Fruit fly (Drosophila melanogaster): Measurements from ENCODE around the gene Pgcl.

Gene Pgcl

DNA sequence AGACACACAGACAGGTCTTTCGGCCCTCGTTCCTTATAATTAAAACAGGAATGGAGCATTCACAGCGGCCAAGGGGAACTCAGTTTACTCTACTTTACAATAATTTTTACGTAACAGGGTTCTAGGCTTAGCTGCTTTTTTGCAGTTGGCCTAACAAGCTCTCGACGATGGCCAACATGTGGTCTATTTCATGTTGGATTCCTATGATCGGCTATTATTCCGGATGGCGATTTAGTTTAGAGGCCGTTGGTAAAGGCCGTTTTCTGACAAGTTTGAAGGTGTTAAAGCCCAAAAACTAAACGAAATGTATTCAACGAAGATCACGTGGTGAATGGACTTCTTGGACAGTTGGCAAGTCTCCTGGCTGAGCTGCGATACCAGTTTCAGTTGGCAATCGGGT, 8.8 kb upstream of the Pgcl start:
- TF ChIP-seq CG12605 (GFP tag; IDR thresholded peaks at IDR 0.05) (no peak), CG15710 (tag; optimal IDR thresholded peaks at IDR 0.05) (peak; percentile 40), CG14655 (GFP tag; optimal IDR thresholded peaks at IDR 0.05) (peak; percentile 13), Ets98B (GFP tag; IDR thresholded peaks at IDR 0.05) (no peak), CG8301 (tag; optimal IDR thresholded peaks at IDR 0.05) (peak; percentile 17), CG10348 (GFP tag; IDR thresholded peaks at IDR 0.05) (no peak), CG34367 (tag; optimal IDR thresholded peaks at IDR 0.05) (no peak), gl (tag; optimal IDR thresholded peaks at IDR 0.05) (no peak), fd96Ca (GFP tag; IDR thresholded peaks at IDR 0.05) (no peak), CG13204 (GFP tag; optimal IDR thresholded peaks at IDR 0.05) (no peak), Pif1B (GFP tag; optimal IDR thresholded peaks at IDR 0.05) (no peak), Pif1A (GFP tag; optimal IDR thresholded peaks at IDR 0.05) (no peak), CG4496 (GFP tag; IDR thresholded peaks at IDR 0.05) (no peak), Snoo (tag; optimal IDR thresholded peaks at IDR 0.05) (peak; percentile 38), CG9948 (tag; optimal IDR thresholded peaks at IDR 0.05) (peak; percentile 1), rn (GFP tag; IDR thresholded peaks at IDR 0.05) (no peak), CG32121 (GFP tag; IDR thresholded peaks at IDR 0.05) (no peak), CG17806 (tag; optimal IDR thresholded peaks at IDR 0.05) (no peak), D1 (tag; optimal IDR thresholded peaks at IDR 0.05) (no peak), EcR (GFP tag; optimal IDR thresholded peaks at IDR 0.05) (peak; percentile 44), CG8159 (tag; optimal IDR thresholded peaks at IDR 0.05) (peak; percentile 51)

DNA sequence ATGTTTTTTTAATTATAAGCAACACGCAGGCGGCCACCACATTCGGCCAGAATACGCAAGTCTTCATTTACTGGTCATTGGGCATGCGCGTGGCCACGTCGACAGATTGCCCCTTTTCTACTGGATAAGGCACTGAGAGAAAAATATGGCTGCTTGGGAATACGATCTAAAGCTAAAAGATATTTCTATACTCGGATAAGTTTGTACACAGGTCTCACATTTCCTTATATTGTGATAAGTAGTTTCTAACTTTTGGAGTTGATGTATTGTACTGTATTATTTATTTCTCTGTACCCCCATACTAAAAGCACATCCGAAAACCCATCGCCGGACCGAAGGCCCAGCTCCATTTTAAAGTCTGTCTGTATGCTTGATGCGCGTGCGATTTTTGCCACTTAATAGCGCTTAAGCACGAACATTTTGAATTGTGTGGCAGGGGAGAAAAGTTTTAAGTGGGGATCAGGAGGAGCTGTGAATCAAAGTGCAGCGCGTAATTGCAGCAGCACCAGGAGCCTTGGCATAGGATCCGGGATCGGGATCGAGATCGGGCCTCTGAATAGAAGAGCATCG, 6.8 kb upstream of the Pgcl start:
- TF ChIP-seq CG8159 (tag; optimal IDR thresholded peaks at IDR 0.05): peak; percentile 80
- TF ChIP-seq CG4496 (GFP tag; IDR thresholded peaks at IDR 0.05): peak; percentile 44; the same call in 1 of the 3 replicates
- TF ChIP-seq CG13204 (GFP tag; optimal IDR thresholded peaks at IDR 0.05): peak; percentile 11
- peak; percentile 70 for TF ChIP-seq Pif1B (GFP tag; optimal IDR thresholded peaks at IDR 0.05)
- TF ChIP-seq CG10348 (GFP tag; IDR thresholded peaks at IDR 0.05): no peak
- peak; percentile 60 for TF ChIP-seq gl (tag; optimal IDR thresholded peaks at IDR 0.05)
- TF ChIP-seq Ets98B (GFP tag; IDR thresholded peaks at IDR 0.05): no peak
- peak; percentile 40 for TF ChIP-seq Snoo (tag; optimal IDR thresholded peaks at IDR 0.05)
- TF ChIP-seq CG34367 (tag; optimal IDR thresholded peaks at IDR 0.05): peak; percentile 74
- no peak for TF ChIP-seq EcR (GFP tag; optimal IDR thresholded peaks at IDR 0.05)
- peak; percentile 80 for TF ChIP-seq CG17806 (tag; optimal IDR thresholded peaks at IDR 0.05)
- peak; percentile 28 for TF ChIP-seq CG8301 (tag; optimal IDR thresholded peaks at IDR 0.05)
- TF ChIP-seq D1 (tag; optimal IDR thresholded peaks at IDR 0.05): peak; percentile 23
- TF ChIP-seq Pif1A (GFP tag; optimal IDR thresholded peaks at IDR 0.05): peak; percentile 46
- TF ChIP-seq CG14655 (GFP tag; optimal IDR thresholded peaks at IDR 0.05): peak; percentile 61
- TF ChIP-seq CG32121 (GFP tag; IDR thresholded peaks at IDR 0.05): no peak
- peak; percentile 78 for TF ChIP-seq CG15710 (tag; optimal IDR thresholded peaks at IDR 0.05)
- peak; percentile 73 for TF ChIP-seq CG9948 (tag; optimal IDR thresholded peaks at IDR 0.05)

- TF ChIP-seq CG12605 (GFP tag; IDR thresholded peaks at IDR 0.05) (no peak), CG9948 (tag; optimal IDR thresholded peaks at IDR 0.05) (no peak), CG14655 (GFP tag; optimal IDR thresholded peaks at IDR 0.05) (no peak), CG8301 (tag; optimal IDR thresholded peaks at IDR 0.05) (no peak), Snoo (tag; optimal IDR thresholded peaks at IDR 0.05) (no peak), D1 (tag; optimal IDR thresholded peaks at IDR 0.05) (no peak), CG8159 (tag; optimal IDR thresholded peaks at IDR 0.05) (peak; percentile 1)
Measured at dm6 chrX:441295-441694, 4.0 kb upstream of the Pgcl start.

DNA sequence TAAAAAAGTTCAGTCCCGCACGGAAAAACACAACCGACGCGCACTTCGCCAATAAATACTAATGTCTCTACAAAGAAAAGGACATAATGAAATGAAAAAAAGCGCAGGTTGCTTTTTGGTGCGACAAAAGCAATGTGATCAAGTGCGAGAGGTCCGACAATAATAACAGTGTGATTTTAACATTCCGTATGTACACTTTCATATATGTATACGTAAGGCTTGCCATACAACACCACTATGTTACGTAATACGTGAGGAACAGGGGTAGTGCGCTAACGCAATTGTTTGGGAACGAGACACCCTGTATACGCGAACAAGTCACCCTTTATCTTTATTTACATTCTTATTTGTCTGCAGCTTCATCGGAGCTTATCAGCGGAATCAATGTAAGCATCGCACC, 9.1 kb downstream of the Pgcl start:
- no peak for TF ChIP-seq Snoo (tag; optimal IDR thresholded peaks at IDR 0.05)
- TF ChIP-seq CG4496 (GFP tag; IDR thresholded peaks at IDR 0.05): no peak
- no peak for TF ChIP-seq fd96Ca (GFP tag; IDR thresholded peaks at IDR 0.05)
- TF ChIP-seq CG34367 (tag; optimal IDR thresholded peaks at IDR 0.05): no peak
- TF ChIP-seq CG8301 (tag; optimal IDR thresholded peaks at IDR 0.05): no peak
- TF ChIP-seq EcR (GFP tag; optimal IDR thresholded peaks at IDR 0.05): no peak
- no peak for TF ChIP-seq CG8159 (tag; optimal IDR thresholded peaks at IDR 0.05)
- TF ChIP-seq CG13204 (GFP tag; optimal IDR thresholded peaks at IDR 0.05): no peak
- no peak for TF ChIP-seq CG10348 (GFP tag; IDR thresholded peaks at IDR 0.05)
- no peak for TF ChIP-seq CG17806 (tag; optimal IDR thresholded peaks at IDR 0.05)
- no peak for TF ChIP-seq CG15710 (tag; optimal IDR thresholded peaks at IDR 0.05)
- no peak for TF ChIP-seq gl (tag; optimal IDR thresholded peaks at IDR 0.05)
- no peak for TF ChIP-seq CG14655 (GFP tag; optimal IDR thresholded peaks at IDR 0.05)
- no peak for TF ChIP-seq rn (GFP tag; IDR thresholded peaks at IDR 0.05)
- no peak for TF ChIP-seq CG9948 (tag; optimal IDR thresholded peaks at IDR 0.05)
- TF ChIP-seq Pif1B (GFP tag; optimal IDR thresholded peaks at IDR 0.05): no peak

DNA sequence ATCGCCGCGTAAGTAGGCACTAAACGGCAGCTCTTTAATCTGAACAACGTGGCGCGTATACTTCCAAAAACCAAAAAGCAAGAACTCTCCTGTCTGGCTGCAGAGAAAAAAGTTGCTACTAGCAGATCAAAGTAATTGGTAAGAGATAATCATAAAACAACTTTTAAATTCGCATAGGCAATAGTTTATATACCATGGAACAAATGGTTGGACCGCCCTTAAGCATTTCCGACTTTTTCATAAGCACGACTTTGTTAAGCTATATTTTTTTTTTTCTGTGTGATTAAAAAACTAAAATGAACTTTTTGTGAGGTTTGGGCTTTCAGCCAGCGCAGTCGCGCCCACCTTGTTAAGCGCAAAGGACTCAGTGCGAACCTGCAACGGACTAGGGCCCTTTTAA, 11.7 kb downstream of the Pgcl start:
- TF ChIP-seq Pif1B (GFP tag; optimal IDR thresholded peaks at IDR 0.05) (peak; percentile 44), CG17806 (tag; optimal IDR thresholded peaks at IDR 0.05) (peak; percentile 46), rn (GFP tag; IDR thresholded peaks at IDR 0.05) (no peak), CG12605 (GFP tag; IDR thresholded peaks at IDR 0.05) (no peak), EcR (GFP tag; optimal IDR thresholded peaks at IDR 0.05) (no peak), CG8159 (tag; optimal IDR thresholded peaks at IDR 0.05) (peak; percentile 58), CG9948 (tag; optimal IDR thresholded peaks at IDR 0.05) (peak; percentile 35), CG8301 (tag; optimal IDR thresholded peaks at IDR 0.05) (no peak), CG14655 (GFP tag; optimal IDR thresholded peaks at IDR 0.05) (no peak), CG10348 (GFP tag; IDR thresholded peaks at IDR 0.05) (no peak), CG15710 (tag; optimal IDR thresholded peaks at IDR 0.05) (peak; percentile 55), CG32121 (GFP tag; IDR thresholded peaks at IDR 0.05) (no peak), gl (tag; optimal IDR thresholded peaks at IDR 0.05) (no peak), D1 (tag; optimal IDR thresholded peaks at IDR 0.05) (no peak), CG13204 (GFP tag; optimal IDR thresholded peaks at IDR 0.05) (no peak), fd96Ca (GFP tag; IDR thresholded peaks at IDR 0.05) (no peak), CG4496 (GFP tag; IDR thresholded peaks at IDR 0.05) (no peak), CG34367 (tag; optimal IDR thresholded peaks at IDR 0.05) (peak; percentile 33), Ets98B (GFP tag; IDR thresholded peaks at IDR 0.05) (no peak), Pif1A (GFP tag; optimal IDR thresholded peaks at IDR 0.05) (peak; percentile 14), Snoo (tag; optimal IDR thresholded peaks at IDR 0.05) (peak; percentile 19)

All from whole organism, pupa.